Worm (Caenorhabditis elegans) whole organism, L2 larva: ENCODE measurements around the gene sfa-1.

Experiments used
- C34F6.9 ChIP-seq: fragments of 150-350 bp; optimal IDR thresholded peaks from 2 replicates; lab custom pipeline; 2014; ENCODE audit warnings: missing biosample characterization, missing genetic modification characterization
- Y55F3AM.14 ChIP-seq: fragments of 200-800 bp; sonication (Bioruptor generic); optimal IDR thresholded peaks from 2 replicates; lab custom pipeline; 2018; ENCODE audit warnings: mild to moderate bottlenecking, missing genetic modification characterization, missing compliant biosample characterization
- alr-1 ChIP-seq: fragments of 150-350 bp; optimal IDR thresholded peaks from 2 replicates; lab custom pipeline; 2014; ENCODE audit warnings: missing biosample characterization, missing genetic modification characterization
- aly-2 ChIP-seq: fragments of 150-350 bp; optimal IDR thresholded peaks from 2 replicates; lab custom pipeline; 2014; ENCODE audit warnings: missing biosample characterization, missing genetic modification characterization
- ama-1 ChIP-seq: fragments of 150-350 bp; optimal IDR thresholded peaks from 2 replicates; lab custom pipeline; 2018; ENCODE audit warnings: inconsistent platforms
- blmp-1 ChIP-seq: sonication (generic microtip); optimal IDR thresholded peaks from 2 replicates; lab custom pipeline; 2017; ENCODE audit warnings: missing genetic modification characterization, mild to moderate bottlenecking, missing compliant biosample characterization, antibody characterized with exemption, moderate library complexity; ENCODE audit not compliant: insufficient read depth
- ceh-82 ChIP-seq: fragments of 150-350 bp; optimal IDR thresholded peaks from 2 replicates; lab custom pipeline; 2014; ENCODE audit warnings: missing biosample characterization, missing genetic modification characterization
- crh-2 ChIP-seq: sonication (generic microtip); optimal IDR thresholded peaks from 2 replicates; lab custom pipeline; 2017; ENCODE audit warnings: missing biosample characterization, missing genetic modification characterization
- egl-27 ChIP-seq: sonication (generic microtip); optimal IDR thresholded peaks from 3 replicates; lab custom pipeline; 2017; ENCODE audit warnings: missing biosample characterization, missing genetic modification reagents, missing genetic modification characterization
- elt-1 ChIP-seq: fragments of 150-350 bp; optimal IDR thresholded peaks from 2 replicates; lab custom pipeline; 2014; ENCODE audit warnings: missing biosample characterization, missing genetic modification characterization
- elt-3 ChIP-seq: sonication (generic microtip); optimal IDR thresholded peaks from 2 replicates; lab custom pipeline; 2017; ENCODE audit warnings: missing biosample characterization, missing genetic modification characterization
- fos-1 ChIP-seq: fragments of 150-350 bp; optimal IDR thresholded peaks from 2 replicates; lab custom pipeline; 2014; ENCODE audit warnings: missing biosample characterization, missing genetic modification characterization
- gmeb-1 ChIP-seq: fragments of 150-350 bp; optimal IDR thresholded peaks from 2 replicates; lab custom pipeline; 2014; ENCODE audit warnings: missing biosample characterization, missing genetic modification characterization
- lin-13 ChIP-seq: fragments of 150-350 bp; optimal IDR thresholded peaks from 2 replicates; lab custom pipeline; 2014; ENCODE audit warnings: missing biosample characterization, missing genetic modification reagents, missing genetic modification characterization
- lsy-2 ChIP-seq, 2 experiments: fragments of 150-350 bp in 1 of 2; sonication (generic microtip) in 1 of 2; optimal IDR thresholded peaks; 2 replicates each; lab custom pipeline; 2014 to 2017; ENCODE audit warnings: missing biosample characterization in 2 of 2, missing genetic modification characterization in 2 of 2
- mab-5 ChIP-seq: fragments of 150-350 bp; optimal IDR thresholded peaks from 2 replicates; lab custom pipeline; 2014; ENCODE audit warnings: missing biosample characterization, missing genetic modification characterization
- mbf-1 ChIP-seq: sonication (generic microtip); optimal IDR thresholded peaks from 2 replicates; lab custom pipeline; 2017; ENCODE audit warnings: missing biosample characterization, missing genetic modification characterization
- nhr-10 ChIP-seq: sonication (generic microtip); optimal IDR thresholded peaks from 2 replicates; lab custom pipeline; 2017; ENCODE audit warnings: missing biosample characterization, missing genetic modification characterization
- nhr-11 ChIP-seq: fragments of 150-350 bp; optimal IDR thresholded peaks from 2 replicates; lab custom pipeline; 2014; ENCODE audit warnings: missing biosample characterization, missing genetic modification characterization
- nhr-12 ChIP-seq: fragments of 150-350 bp; optimal IDR thresholded peaks from 2 replicates; lab custom pipeline; 2014; ENCODE audit warnings: missing biosample characterization, missing genetic modification characterization
- nhr-129 ChIP-seq: fragments of 150-350 bp; optimal IDR thresholded peaks from 2 replicates; lab custom pipeline; 2014; ENCODE audit warnings: missing biosample characterization, missing genetic modification characterization
- nhr-21 ChIP-seq: fragments of 150-350 bp; optimal IDR thresholded peaks from 2 replicates; lab custom pipeline; 2014; ENCODE audit warnings: missing biosample characterization, missing genetic modification characterization
- nhr-23 ChIP-seq: fragments of 150-350 bp; optimal IDR thresholded peaks from 2 replicates; lab custom pipeline; 2014; ENCODE audit warnings: missing biosample characterization, missing genetic modification reagents, missing genetic modification characterization
- nhr-237 ChIP-seq: fragments of 150-350 bp; optimal IDR thresholded peaks from 2 replicates; lab custom pipeline; 2014; ENCODE audit warnings: missing biosample characterization, missing genetic modification characterization
- nhr-25 ChIP-seq: fragments of 150-350 bp; sonication (generic microtip); optimal IDR thresholded peaks from 3 replicates; lab custom pipeline; 2014; ENCODE audit warnings: missing biosample characterization, missing genetic modification characterization
- nhr-6 ChIP-seq: fragments of 150-350 bp; optimal IDR thresholded peaks from 2 replicates; lab custom pipeline; 2014; ENCODE audit warnings: missing biosample characterization, missing genetic modification characterization
- nhr-77 ChIP-seq: fragments of 150-350 bp; optimal IDR thresholded peaks from 2 replicates; lab custom pipeline; 2014; ENCODE audit warnings: missing biosample characterization, missing genetic modification characterization
- peb-1 ChIP-seq: fragments of 150-350 bp; optimal IDR thresholded peaks from 2 replicates; lab custom pipeline; 2014; ENCODE audit warnings: missing biosample characterization, missing genetic modification characterization
- skn-1 ChIP-seq: sonication (generic microtip); optimal IDR thresholded peaks from 2 replicates; lab custom pipeline; 2017; ENCODE audit warnings: missing biosample characterization, missing genetic modification characterization
- sma-3 ChIP-seq: sonication (generic microtip); optimal IDR thresholded peaks from 2 replicates; lab custom pipeline; 2016; ENCODE audit warnings: missing genetic modification reagents, missing genetic modification characterization, missing compliant biosample characterization
- sma-9 ChIP-seq, 2 experiments: fragments of 150-350 bp in 1 of 2; sonication (generic microtip) in 1 of 2; optimal IDR thresholded peaks; 2 replicates each; lab custom pipeline; 2014 to 2016; ENCODE audit warnings: missing genetic modification characterization in 2 of 2, mild to moderate bottlenecking in 1 of 2, missing biosample characterization in 1 of 2, missing compliant biosample characterization in 1 of 2, missing genetic modification reagents in 1 of 2, moderate library complexity in 1 of 2
- snpc-4 ChIP-seq: fragments of 150-350 bp; optimal IDR thresholded peaks from 2 replicates; lab custom pipeline; 2014; ENCODE audit warnings: missing biosample characterization, missing genetic modification characterization
- unc-39 ChIP-seq: fragments of 150-350 bp; optimal IDR thresholded peaks from 2 replicates; lab custom pipeline; 2014; ENCODE audit warnings: missing biosample characterization, missing genetic modification characterization
- unc-55 ChIP-seq: fragments of 150-350 bp; sonication (generic microtip); optimal IDR thresholded peaks from 3 replicates; lab custom pipeline; 2014; ENCODE audit warnings: missing biosample characterization, missing genetic modification reagents, missing genetic modification characterization
- unc-62 ChIP-seq: fragments of 150-350 bp; optimal IDR thresholded peaks from 2 replicates; lab custom pipeline; 2014; ENCODE audit warnings: missing biosample characterization, missing genetic modification reagents, missing genetic modification characterization
- ztf-11 ChIP-seq: sonication (generic microtip); optimal IDR thresholded peaks from 2 replicates; lab custom pipeline; 2017; ENCODE audit warnings: missing biosample characterization, missing genetic modification characterization
- ztf-4 ChIP-seq: fragments of 150-350 bp; optimal IDR thresholded peaks from 2 replicates; lab custom pipeline; 2014; ENCODE audit warnings: missing biosample characterization, missing genetic modification characterization

The sfa-1 gene

ce11 chrIV:17116821-17117220 is 6.0 kb upstream of the sfa-1 start:
- TF ChIP-seq nhr-23: no peak
- no peak for TF ChIP-seq fos-1 (tag; lab: Kevin White, UChicago)
- no peak for TF ChIP-seq crh-2 (tag; lab: Kevin White, UChicago)
- TF ChIP-seq blmp-1: no peak
- no peak for TF ChIP-seq unc-62
- TF ChIP-seq ceh-82 (tag; lab: Kevin White, UChicago): no peak
- TF ChIP-seq Y55F3AM.14 (GFP tag; lab: Kevin White, UChicago): no peak
- TF ChIP-seq lin-13: no peak
- no peak for TF ChIP-seq aly-2 (tag; lab: Kevin White, UChicago)
- TF ChIP-seq nhr-21 (tag; lab: Kevin White, UChicago): no peak
- TF ChIP-seq mbf-1: no peak
- TF ChIP-seq elt-3 (tag; lab: Kevin White, UChicago): no peak
- no peak for TF ChIP-seq gmeb-1 (tag; lab: Kevin White, UChicago)
- TF ChIP-seq lsy-2 (tag; optimal IDR thresholded peaks at IDR 0.05; lab: Kevin White, UChicago): no peak
- no peak for TF ChIP-seq sma-9 (GFP tag; optimal IDR thresholded peaks at IDR 0.05; lab: Kevin White, UChicago)
- TF ChIP-seq sma-9 (tag; optimal IDR thresholded peaks at IDR 0.05; lab: Kevin White, UChicago): no peak
- no peak for TF ChIP-seq ztf-4 (tag; lab: Kevin White, UChicago)
- TF ChIP-seq nhr-10 (tag; lab: Kevin White, UChicago): no peak

- TF ChIP-seq nhr-21 (tag; lab: Kevin White, UChicago): no peak
- TF ChIP-seq nhr-6 (tag; lab: Kevin White, UChicago): no peak
- TF ChIP-seq mab-5: no peak
- no peak for TF ChIP-seq nhr-237 (tag; lab: Kevin White, UChicago)
Observed at ce11 chrIV:17116345-17116744, 5.6 kb upstream of the sfa-1 start, which contains the start of gene cyn-13. TSS of gene cyn-13 (minus strand) at chrIV:17116657.

ce11 chrIV:17111813-17112212 is 1.0 kb upstream of the sfa-1 start, which contains the start of gene Y116A8C.33:
TSS of gene Y116A8C.33 (plus strand) at chrIV:17112113.
- no peak for TF ChIP-seq fos-1 (tag; lab: Kevin White, UChicago)
- no peak for TF ChIP-seq nhr-12
- no peak for TF ChIP-seq Y55F3AM.14 (GFP tag; lab: Kevin White, UChicago)
- no peak for TF ChIP-seq elt-3 (tag; lab: Kevin White, UChicago)
- no peak for TF ChIP-seq peb-1
- TF ChIP-seq nhr-21 (tag; lab: Kevin White, UChicago): no peak
- no peak for TF ChIP-seq nhr-77
- no peak for TF ChIP-seq lin-13
- no peak for TF ChIP-seq nhr-11
- no peak for TF ChIP-seq mab-5
- no peak for TF ChIP-seq ztf-11 (tag; lab: Kevin White, UChicago)
- TF ChIP-seq unc-55 (GFP tag; lab: Kevin White, UChicago): no peak

- TF ChIP-seq egl-27 (tag; lab: Kevin White, UChicago): no peak
- no peak for TF ChIP-seq C34F6.9 (tag; lab: Kevin White, UChicago)
- TF ChIP-seq ama-1: no peak
- TF ChIP-seq sma-3: no peak
- TF ChIP-seq snpc-4 (tag; lab: Kevin White, UChicago): no peak
- no peak for TF ChIP-seq skn-1 (tag; lab: Kevin White, UChicago)
- TF ChIP-seq nhr-6 (tag; lab: Kevin White, UChicago): no peak
- no peak for TF ChIP-seq nhr-129 (tag; lab: Kevin White, UChicago)
- no peak for TF ChIP-seq nhr-237 (tag; lab: Kevin White, UChicago)
- no peak for TF ChIP-seq elt-3 (tag; lab: Kevin White, UChicago)
- TF ChIP-seq nhr-10 (tag; lab: Kevin White, UChicago): no peak
- TF ChIP-seq fos-1 (tag; lab: Kevin White, UChicago): no peak
- TF ChIP-seq nhr-25: no peak
- no peak for TF ChIP-seq mbf-1
- TF ChIP-seq ztf-4 (tag; lab: Kevin White, UChicago): no peak
- no peak for TF ChIP-seq alr-1 (tag; lab: Kevin White, UChicago)
- TF ChIP-seq nhr-23: no peak
- TF ChIP-seq crh-2 (tag; lab: Kevin White, UChicago): no peak
Observed at ce11 chrIV:17109436-17109835, 1.3 kb downstream of the sfa-1 start.

ce11 chrIV:17108805-17109204 is 2.0 kb downstream of the sfa-1 start:
- TF ChIP-seq unc-39 (tag; lab: Kevin White, UChicago) (no peak), ceh-82 (tag; lab: Kevin White, UChicago) (no peak), aly-2 (tag; lab: Kevin White, UChicago) (no peak), mab-5 (no peak), elt-1 (tag; lab: Kevin White, UChicago) (no peak), nhr-23 (no peak)
